Worm (Caenorhabditis elegans): ENCODE data around the gene nhr-155.

The nhr-155 gene

ce11 chrV:521517-521916 is 17.7 kb upstream of the nhr-155 start, which contains the start of gene srw-107:
Gene srw-107 (minus strand): TSS chrV:521617.
- no peak for TF ChIP-seq ceh-14 (tag; optimal IDR thresholded peaks at IDR 0.05)

DNA sequence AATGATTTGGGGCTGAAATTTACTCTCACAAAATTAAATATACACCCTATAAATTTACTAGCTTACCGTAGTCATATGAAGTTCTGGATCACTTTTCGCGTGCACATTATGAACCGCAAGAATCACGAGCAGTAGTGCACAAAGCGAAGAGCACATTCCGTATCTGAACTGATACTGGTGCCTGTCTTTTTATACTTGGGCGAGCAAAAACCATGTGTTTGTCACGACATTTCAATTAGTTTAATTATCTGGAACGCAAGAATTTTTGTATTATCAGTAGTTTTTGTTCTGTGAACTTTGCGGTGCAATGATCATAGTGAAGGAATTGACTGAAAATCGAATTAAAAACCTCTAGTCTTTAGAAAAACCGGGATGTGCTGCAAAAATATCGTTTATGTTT is 15.2 kb upstream of the nhr-155 start, which contains the start of gene lipl-3:
Gene lipl-3, minus strand, starts transcription at position 161 of the 400 bp plus-strand sequence.
- no peak for TF ChIP-seq nfya-1 (tag; optimal IDR thresholded peaks at IDR 0.05)
- TF ChIP-seq odd-2 (tag; optimal IDR thresholded peaks at IDR 0.05), result no peak
- TF ChIP-seq ceh-30 (tag; optimal IDR thresholded peaks at IDR 0.05), result no peak
- no peak for TF ChIP-seq che-1 (tag; optimal IDR thresholded peaks at IDR 0.05)
- TF ChIP-seq ceh-9 (tag; optimal IDR thresholded peaks at IDR 0.05), result no peak
- TF ChIP-seq sox-2 (GFP tag; IDR thresholded peaks at IDR 0.05), result no peak
- TF ChIP-seq nhr-11 (tag; optimal IDR thresholded peaks at IDR 0.05), result no peak

ce11 chrV:525040-525439 is 14.2 kb upstream of the nhr-155 start, which contains the start of gene R11G11.16:
Gene R11G11.16 (minus strand): TSS chrV:525140.
- TF ChIP-seq tbx-2 (tag; optimal IDR thresholded peaks at IDR 0.05) (no peak), hlh-15 (tag; optimal IDR thresholded peaks at IDR 0.05) (no peak), elt-4 (tag; optimal IDR thresholded peaks at IDR 0.05) (no peak), ceh-45 (GFP tag; IDR thresholded peaks at IDR 0.05) (no peak), ttx-3 (tag; optimal IDR thresholded peaks at IDR 0.05) (no peak), mec-3 (tag; optimal IDR thresholded peaks at IDR 0.05; ENCODE audit: borderline replicate concordance) (no peak), ceh-31 (tag; optimal IDR thresholded peaks at IDR 0.05) (no peak)

DNA sequence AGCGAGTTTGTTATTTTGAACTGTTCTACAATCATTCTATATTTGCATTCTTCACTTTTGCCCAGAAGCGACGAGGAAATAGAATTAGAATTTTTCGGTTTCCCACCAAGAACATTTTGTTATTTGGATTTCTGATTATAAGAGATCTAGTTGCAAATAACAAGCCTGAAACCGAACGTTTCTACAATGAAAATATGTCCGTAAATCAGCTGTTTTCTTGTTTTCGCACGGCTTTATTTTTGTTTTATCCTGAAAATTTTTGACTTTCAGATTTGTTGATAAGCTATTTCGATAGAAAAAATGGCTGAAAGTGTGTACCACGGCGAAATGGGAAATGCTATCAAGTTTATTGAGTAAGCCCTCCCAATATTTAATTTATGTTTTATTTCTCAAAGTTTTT is 11.7 kb upstream of the nhr-155 start, which contains the start of gene srw-108:
Gene srw-108, plus strand, starts transcription at position 301 of the 400 bp plus-strand sequence.
- TF ChIP-seq ceh-30 (tag; optimal IDR thresholded peaks at IDR 0.05) (no peak), C38D4.7 (GFP tag; optimal IDR thresholded peaks at IDR 0.05) (no peak), lim-6 (tag; optimal IDR thresholded peaks at IDR 0.05) (no peak), F13H6.1 (tag; optimal IDR thresholded peaks at IDR 0.05) (no peak), unc-42 (tag; optimal IDR thresholded peaks at IDR 0.05) (no peak), eyg-1 (tag; optimal IDR thresholded peaks at IDR 0.05) (no peak), fkh-10 (GFP tag; optimal IDR thresholded peaks at IDR 0.05) (no peak), syd-9 (tag; optimal IDR thresholded peaks at IDR 0.05) (no peak), ceh-6 (GFP tag; optimal IDR thresholded peaks at IDR 0.05) (no peak), ceh-9 (tag; optimal IDR thresholded peaks at IDR 0.05) (no peak)

ce11 chrV:532046-532445 is 7.2 kb upstream of the nhr-155 start, which contains the start of gene nhr-58:
Gene nhr-58 (plus strand): TSS chrV:532259.
- TF ChIP-seq fkh-6 (tag; optimal IDR thresholded peaks at IDR 0.05) (no peak), dve-1 (tag; optimal IDR thresholded peaks at IDR 0.05) (no peak), ahr-1 (tag; optimal IDR thresholded peaks at IDR 0.05) (no peak), che-1 (tag; optimal IDR thresholded peaks at IDR 0.05) (no peak), dmd-4 (tag; optimal IDR thresholded peaks at IDR 0.05; ENCODE audit: borderline replicate concordance) (no peak), nfya-1 (tag; optimal IDR thresholded peaks at IDR 0.05) (peak; percentile 34), sdc-2 (tag; optimal IDR thresholded peaks at IDR 0.05) (no peak), ceh-31 (tag; optimal IDR thresholded peaks at IDR 0.05) (peak; percentile 38), hlh-13 (GFP tag; optimal IDR thresholded peaks at IDR 0.05) (no peak), ceh-14 (tag; optimal IDR thresholded peaks at IDR 0.05) (no peak), unc-55 (GFP tag; optimal IDR thresholded peaks at IDR 0.05) (peak; percentile 67), pax-1 (tag; optimal IDR thresholded peaks at IDR 0.05) (peak; percentile 21), ceh-45 (GFP tag; IDR thresholded peaks at IDR 0.05) (no peak), elt-2 (tag; optimal IDR thresholded peaks at IDR 0.05) (peak; percentile 72), tbx-2 (tag; optimal IDR thresholded peaks at IDR 0.05) (peak; percentile 38), F13H6.1 (tag; optimal IDR thresholded peaks at IDR 0.05) (no peak), C38D4.7 (GFP tag; optimal IDR thresholded peaks at IDR 0.05) (no peak), sox-4 (tag; optimal IDR thresholded peaks at IDR 0.05) (no peak), ceh-18 (tag; optimal IDR thresholded peaks at IDR 0.05) (no peak), pqm-1 (tag; optimal IDR thresholded peaks at IDR 0.05) (no peak)

Measured in whole organism, late embryonic.